Worm (Caenorhabditis elegans) whole organism, L1 larva: Measurements from ENCODE around the gene C01G12.5.

Experiments
- ama-1 ChIP-seq: fragments of 150-350 bp; optimal IDR thresholded peaks from 2 replicates; lab custom pipeline; 2014
- ceh-8 ChIP-seq: fragments of 200-800 bp; sonication (Bioruptor generic); optimal IDR thresholded peaks from 2 replicates; lab custom pipeline; 2018; ENCODE audit warnings: mild to moderate bottlenecking, missing genetic modification characterization, moderate library complexity, missing compliant biosample characterization
- elt-3 ChIP-seq, 6 experiments: fragments of 150-350 bp in 1 of 6; sonication (generic microtip); optimal IDR thresholded peaks; 2 replicates each; lab custom pipeline; 2017 to 2018; ENCODE audit warnings: missing biosample characterization in 6 of 6, missing genetic modification characterization in 6 of 6, inconsistent platforms in 1 of 6
- lin-15B ChIP-seq: fragments of 150-350 bp; sonication (generic microtip); optimal IDR thresholded peaks from 3 replicates; lab custom pipeline; 2014; ENCODE audit warnings: missing biosample characterization, missing genetic modification characterization
- nhr-12 ChIP-seq: sonication (generic microtip); optimal IDR thresholded peaks from 2 replicates; lab custom pipeline; 2017; ENCODE audit warnings: missing biosample characterization, missing genetic modification characterization
- nhr-77 ChIP-seq: fragments of 150-350 bp; optimal IDR thresholded peaks from 2 replicates; lab custom pipeline; 2014; ENCODE audit warnings: missing biosample characterization, missing genetic modification characterization
- zag-1 ChIP-seq: fragments of 150-350 bp; optimal IDR thresholded peaks from 2 replicates; lab custom pipeline; 2014; ENCODE audit warnings: missing biosample characterization, missing genetic modification characterization

DNA sequence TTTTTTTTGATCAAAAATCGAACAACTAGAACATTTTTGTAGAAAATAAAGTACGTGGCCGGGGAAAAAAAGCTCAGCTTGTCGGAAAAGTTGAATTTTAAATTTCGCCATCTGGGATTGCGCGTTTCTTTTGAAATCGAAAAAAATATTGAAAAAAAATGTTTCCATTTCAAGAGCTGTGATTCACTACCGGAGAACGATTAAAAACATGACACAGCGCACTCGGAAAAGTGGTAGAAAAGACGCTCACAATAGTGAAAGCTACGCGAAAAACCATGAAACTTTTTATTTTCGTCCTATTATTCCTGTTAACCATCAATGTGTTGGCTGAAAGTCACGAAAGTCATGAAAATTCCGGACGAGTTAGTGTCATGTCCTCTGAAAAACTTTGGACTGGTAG, 49.6 kb downstream of the C01G12.5 start, which contains the start of the genes clec-147 and C04H5.7:
- TF ChIP-seq ceh-8 (GFP tag; lab: Kevin White, UChicago): no peak
- TF ChIP-seq nhr-12: no peak
- TF ChIP-seq ama-1 (lab: Kevin White, UChicago): no peak
- TF ChIP-seq lin-15B (tag; lab: Kevin White, UChicago): no peak
- TF ChIP-seq elt-3 (tag; optimal IDR thresholded peaks at IDR 0.05; lab: Kevin White, UChicago): no peak
- no peak for TF ChIP-seq zag-1 (tag; lab: Kevin White, UChicago)
- no peak for TF ChIP-seq nhr-77 (tag; lab: Kevin White, UChicago)
